Fruit fly (Drosophila melanogaster) whole organism, pupa: ENCODE results near the gene Shab.

Source experiments
- CG10348 ChIP-seq: fragments of 200-800 bp; sonication (Bioruptor generic); IDR thresholded peaks from 2 replicates; pipeline ENCODE4 v1.3.6; 2022; ENCODE audit warnings: missing biosample characterization, missing genetic modification characterization
- CG12605 ChIP-seq: fragments of 200-800 bp; sonication (Bioruptor generic); IDR thresholded peaks from 2 replicates; pipeline ENCODE4 v1.3.6; 2022; ENCODE audit warnings: missing biosample characterization, missing genetic modification characterization
- CG13204 ChIP-seq: fragments of 200-800 bp; sonication (Bioruptor generic); optimal IDR thresholded peaks from 2 replicates; lab custom pipeline; 2018; ENCODE audit warnings: missing biosample characterization, mild to moderate bottlenecking, missing genetic modification characterization, moderate library complexity
- CG14655 ChIP-seq: fragments of 200-800 bp; sonication (Bioruptor generic); optimal IDR thresholded peaks from 3 replicates; lab custom pipeline; 2017; ENCODE audit warnings: mild to moderate bottlenecking, missing biosample characterization, missing genetic modification reagents, missing genetic modification characterization
- CG15710 ChIP-seq: fragments of 200-800 bp; sonication (Bioruptor generic); optimal IDR thresholded peaks from 2 replicates; lab custom pipeline; 2018; ENCODE audit warnings: missing biosample characterization, mild to moderate bottlenecking, missing genetic modification characterization, moderate library complexity
- CG17806 ChIP-seq: fragments of 200-800 bp; sonication (Bioruptor generic); optimal IDR thresholded peaks from 2 replicates; lab custom pipeline; 2018; ENCODE audit warnings: missing biosample characterization, mild to moderate bottlenecking, missing genetic modification characterization, moderate library complexity
- CG32121 ChIP-seq: fragments of 200-800 bp; sonication (Bioruptor generic); IDR thresholded peaks from 2 replicates; pipeline ENCODE4 v1.3.6; 2022; ENCODE audit warnings: missing biosample characterization, missing genetic modification characterization
- CG34367 ChIP-seq: fragments of 200-800 bp; sonication (Bioruptor generic); optimal IDR thresholded peaks from 2 replicates; lab custom pipeline; 2018; ENCODE audit warnings: missing biosample characterization, mild to moderate bottlenecking, missing genetic modification characterization
- CG4496 ChIP-seq: fragments of 200-800 bp; sonication (Bioruptor generic); IDR thresholded peaks from 3 replicates; pipeline ENCODE4 v1.3.6; 2022; ENCODE audit warnings: missing biosample characterization, missing genetic modification characterization
- CG8159 ChIP-seq: fragments of 200-800 bp; sonication (Bioruptor generic); optimal IDR thresholded peaks from 3 replicates; lab custom pipeline; 2018; ENCODE audit warnings: missing biosample characterization, mild to moderate bottlenecking, missing genetic modification characterization, moderate library complexity
- CG8301 ChIP-seq: fragments of 200-800 bp; sonication (Bioruptor generic); optimal IDR thresholded peaks from 2 replicates; lab custom pipeline; 2018; ENCODE audit warnings: missing biosample characterization, mild to moderate bottlenecking, missing genetic modification characterization
- CG9948 ChIP-seq: fragments of 200-800 bp; sonication (Bioruptor generic); optimal IDR thresholded peaks from 2 replicates; lab custom pipeline; 2018; ENCODE audit warnings: missing biosample characterization, mild to moderate bottlenecking, missing genetic modification characterization, moderate library complexity
- D1 ChIP-seq: fragments of 200-800 bp; sonication (Bioruptor generic); optimal IDR thresholded peaks from 2 replicates; lab custom pipeline; 2018; ENCODE audit warnings: missing biosample characterization, mild to moderate bottlenecking, missing genetic modification characterization, moderate library complexity
- EcR ChIP-seq: fragments of 200-800 bp; sonication (Bioruptor generic); optimal IDR thresholded peaks from 3 replicates; lab custom pipeline; 2019; ENCODE audit warnings: missing biosample characterization, missing genetic modification characterization, mild to moderate bottlenecking, moderate library complexity, missing genetic modification reagents
- Ets98B ChIP-seq: fragments of 200-800 bp; sonication (Bioruptor generic); IDR thresholded peaks from 2 replicates; pipeline ENCODE4 v1.3.6; 2022; ENCODE audit warnings: missing biosample characterization, missing genetic modification characterization
- Pif1A ChIP-seq: fragments of 200-800 bp; sonication (Bioruptor generic); optimal IDR thresholded peaks from 3 replicates; lab custom pipeline; 2016; ENCODE audit warnings: missing biosample characterization, missing genetic modification characterization
- Pif1B ChIP-seq: fragments of 200-800 bp; sonication (Bioruptor generic); optimal IDR thresholded peaks from 3 replicates; lab custom pipeline; 2016; ENCODE audit warnings: missing biosample characterization, missing genetic modification characterization
- Snoo ChIP-seq: fragments of 200-800 bp; sonication (Bioruptor generic); optimal IDR thresholded peaks from 3 replicates; lab custom pipeline; 2017; ENCODE audit warnings: missing biosample characterization, mild to moderate bottlenecking, missing genetic modification characterization, inconsistent platforms
- fd96Ca ChIP-seq: fragments of 200-800 bp; sonication (Bioruptor generic); IDR thresholded peaks from 3 replicates; pipeline ENCODE4 v1.3.6; 2022; ENCODE audit warnings: missing biosample characterization, missing genetic modification characterization
- gl ChIP-seq: fragments of 200-800 bp; sonication (Bioruptor generic); optimal IDR thresholded peaks from 2 replicates; lab custom pipeline; 2018; ENCODE audit warnings: missing biosample characterization, mild to moderate bottlenecking, missing genetic modification characterization
- rn ChIP-seq: fragments of 200-800 bp; sonication (Bioruptor generic); IDR thresholded peaks from 2 replicates; pipeline ENCODE4 v1.3.6; 2022; ENCODE audit warnings: missing biosample characterization, missing genetic modification characterization

Shab gene

dm6 chr3L:2850966-2851365 lies 43.9 kb upstream of the Shab start:
- TF ChIP-seq CG13204 (GFP tag; lab: Kevin White, UChicago) = peak; percentile 28
- peak; percentile 57; the same call in 2 of the 3 replicates for TF ChIP-seq fd96Ca
- peak; percentile 44 for TF ChIP-seq Snoo (tag; lab: Kevin White, UChicago)
- TF ChIP-seq D1 (tag; lab: Kevin White, UChicago) = no peak
- TF ChIP-seq CG12605 (GFP tag; lab: Robert Waterston, UW) = peak; percentile 52; the same call in 1 of the 2 replicates
- peak; percentile 64 for TF ChIP-seq Pif1B (GFP tag; lab: Kevin White, UChicago)
- TF ChIP-seq CG32121 (GFP tag; lab: Robert Waterston, UW) = 0 out of 2 replicates have a peak, but pooled peaks have one; percentile 36
- TF ChIP-seq CG9948 (tag; lab: Kevin White, UChicago) = peak; percentile 60
- peak; percentile 73 for TF ChIP-seq CG15710 (tag; lab: Kevin White, UChicago)
- peak; percentile 83 for TF ChIP-seq CG17806 (tag; lab: Kevin White, UChicago)
- TF ChIP-seq EcR (GFP tag; lab: Kevin White, UChicago) = no peak
- TF ChIP-seq rn (GFP tag; lab: Robert Waterston, UW) = peak; percentile 61
- TF ChIP-seq CG14655 (GFP tag; lab: Kevin White, UChicago) = peak; percentile 73
- peak; percentile 73 for TF ChIP-seq CG34367 (tag; lab: Kevin White, UChicago)
- TF ChIP-seq gl = peak; percentile 74
- TF ChIP-seq CG8159 (tag; lab: Kevin White, UChicago) = peak; percentile 83
- no peak for TF ChIP-seq CG10348 (GFP tag; lab: Robert Waterston, UW)
- TF ChIP-seq CG4496 (GFP tag; lab: Robert Waterston, UW) = peak; percentile 62; the same call in 2 of the 3 replicates
- TF ChIP-seq CG8301 = peak; percentile 63
- TF ChIP-seq Pif1A (GFP tag; lab: Kevin White, UChicago) = peak; percentile 69
- TF ChIP-seq Ets98B (GFP tag; lab: Robert Waterston, UW) = peak; percentile 27

DNA sequence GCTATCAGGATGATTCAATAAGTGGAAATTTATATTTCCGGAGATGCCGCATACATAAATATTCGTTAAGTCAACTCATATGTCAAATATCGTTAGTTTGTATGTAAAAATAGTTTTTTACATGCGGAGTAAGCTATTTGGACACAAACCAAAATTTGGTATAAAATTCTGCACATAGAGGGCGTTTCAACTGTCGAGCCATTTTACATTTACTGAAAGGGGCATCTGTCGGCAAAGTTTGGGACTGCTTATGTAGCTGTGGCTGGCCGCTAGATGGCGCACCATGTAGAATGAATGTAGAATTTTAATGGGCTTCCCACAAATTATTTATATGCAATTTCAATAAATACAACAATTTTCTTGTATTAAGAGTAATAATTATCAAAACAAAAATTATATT lies 43.0 kb upstream of the Shab start:
- TF ChIP-seq D1 (tag; lab: Kevin White, UChicago) (no peak), CG4496 (GFP tag; lab: Robert Waterston, UW) (no peak; the same call in 2 of the 3 replicates), Pif1A (GFP tag; lab: Kevin White, UChicago) (no peak), CG10348 (GFP tag; lab: Robert Waterston, UW) (no peak), CG8301 (no peak), CG12605 (GFP tag; lab: Robert Waterston, UW) (no peak), CG9948 (tag; lab: Kevin White, UChicago) (no peak), Pif1B (GFP tag; lab: Kevin White, UChicago) (no peak), CG34367 (tag; lab: Kevin White, UChicago) (no peak), fd96Ca (no peak), gl (no peak), Snoo (tag; lab: Kevin White, UChicago) (no peak), CG32121 (GFP tag; lab: Robert Waterston, UW) (no peak), CG15710 (tag; lab: Kevin White, UChicago) (no peak), EcR (GFP tag; lab: Kevin White, UChicago) (no peak)

- TF ChIP-seq CG12605 (GFP tag; lab: Robert Waterston, UW) (no peak), EcR (GFP tag; lab: Kevin White, UChicago) (peak; percentile 8), fd96Ca (no peak)
Measured at dm6 chr3L:2852763-2853334, 42.0 kb upstream of the Shab start.

DNA sequence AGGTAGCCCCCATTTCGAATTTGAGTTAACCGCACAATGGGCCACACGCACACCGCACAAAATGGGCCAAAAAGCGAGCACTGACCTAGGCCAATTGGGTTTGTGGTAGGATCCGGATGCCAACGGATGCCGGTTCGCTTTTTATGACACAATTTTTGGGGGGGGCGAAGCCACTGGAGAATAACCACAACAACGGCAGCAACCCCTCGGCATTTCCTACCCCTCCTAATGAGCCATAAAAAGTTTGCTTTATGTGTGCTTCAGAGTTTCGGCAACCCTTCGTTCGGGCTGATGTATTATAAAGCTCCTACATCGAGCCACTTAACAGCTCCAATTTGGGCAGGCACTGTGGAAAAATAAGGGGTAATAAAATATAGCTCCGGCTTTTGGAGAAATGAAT lies 40.2 kb upstream of the Shab start:
- TF ChIP-seq rn (GFP tag; lab: Robert Waterston, UW) (no peak), Ets98B (GFP tag; lab: Robert Waterston, UW) (no peak), Pif1B (GFP tag; lab: Kevin White, UChicago) (no peak), CG4496 (GFP tag; lab: Robert Waterston, UW) (no peak), fd96Ca (no peak), gl (no peak), CG15710 (tag; lab: Kevin White, UChicago) (no peak), CG8301 (no peak), CG32121 (GFP tag; lab: Robert Waterston, UW) (no peak), CG10348 (GFP tag; lab: Robert Waterston, UW) (no peak), CG8159 (tag; lab: Kevin White, UChicago) (no peak), CG17806 (tag; lab: Kevin White, UChicago) (no peak), EcR (GFP tag; lab: Kevin White, UChicago) (no peak), CG13204 (GFP tag; lab: Kevin White, UChicago) (no peak), D1 (tag; lab: Kevin White, UChicago) (no peak), CG9948 (tag; lab: Kevin White, UChicago) (no peak), CG12605 (GFP tag; lab: Robert Waterston, UW) (no peak), CG34367 (tag; lab: Kevin White, UChicago) (no peak), Pif1A (GFP tag; lab: Kevin White, UChicago) (no peak)

dm6 chr3L:2855427-2856005 lies 39.3 kb upstream of the Shab start:
- TF ChIP-seq fd96Ca = no peak
- TF ChIP-seq D1 (tag; lab: Kevin White, UChicago) = no peak
- TF ChIP-seq CG4496 (GFP tag; lab: Robert Waterston, UW) = no peak
- TF ChIP-seq Snoo (tag; lab: Kevin White, UChicago) = no peak
- TF ChIP-seq CG9948 (tag; lab: Kevin White, UChicago) = no peak
- TF ChIP-seq CG8159 (tag; lab: Kevin White, UChicago) = no peak
